Worm (Caenorhabditis elegans) whole organism, young adult: ENCODE measurements around the gene fic-1.

Experiments used
- B0019.2 ChIP-seq: fragments of 200-800 bp; sonication (Bioruptor generic); conservative IDR thresholded peaks from 2 replicates; pipeline ENCODE4 v1.3.6; 2022; ENCODE audit warnings: missing genetic modification reagents, missing genetic modification characterization, missing compliant biosample characterization
- B0035.1 ChIP-seq: sonication (generic microtip); optimal IDR thresholded peaks from 2 replicates; lab custom pipeline; 2016; ENCODE audit warnings: missing genetic modification characterization, mild to moderate bottlenecking, missing compliant biosample characterization, missing genotype, missing genetic modification reagents
- B0261.1 ChIP-seq: sonication (generic microtip); optimal IDR thresholded peaks from 2 replicates; lab custom pipeline; 2016; ENCODE audit warnings: mild to moderate bottlenecking, missing genetic modification characterization, moderate library complexity, missing compliant biosample characterization
- F23B12.7 ChIP-seq: sonication (generic microtip); optimal IDR thresholded peaks from 2 replicates; lab custom pipeline; 2017; ENCODE audit warnings: missing genetic modification characterization, mild to moderate bottlenecking, missing compliant biosample characterization, antibody characterized with exemption, moderate library complexity; ENCODE audit not compliant: insufficient read depth
- F33H1.4 ChIP-seq: fragments of 200-800 bp; sonication (Bioruptor generic); IDR thresholded peaks from 2 replicates; pipeline ENCODE4 v1.3.6; 2022; ENCODE audit warnings: missing genetic modification reagents, missing genetic modification characterization, missing compliant biosample characterization
- F37B4.10 ChIP-seq: fragments of 200-800 bp; sonication (Bioruptor generic); IDR thresholded peaks from 2 replicates; pipeline ENCODE4 v1.3.6; 2022; ENCODE audit warnings: missing genetic modification characterization, missing compliant biosample characterization
- F39B2.1 ChIP-seq: fragments of 200-800 bp; sonication (Bioruptor generic); IDR thresholded peaks from 2 replicates; pipeline ENCODE4 v1.3.6; 2022; ENCODE audit warnings: missing genetic modification reagents, missing genetic modification characterization, missing compliant biosample characterization
- F57C9.4 ChIP-seq: sonication (generic microtip); optimal IDR thresholded peaks from 2 replicates; lab custom pipeline; 2017; ENCODE audit warnings: mild to moderate bottlenecking, missing genetic modification characterization, missing compliant biosample characterization
- T07F8.4 ChIP-seq: sonication (generic microtip); optimal IDR thresholded peaks from 2 replicates; lab custom pipeline; 2016; ENCODE audit warnings: mild to moderate bottlenecking, missing genetic modification characterization, moderate library complexity, missing compliant biosample characterization
- Y53F4B.3 ChIP-seq: fragments of 200-800 bp; sonication (Bioruptor generic); IDR thresholded peaks from 2 replicates; pipeline ENCODE4 v1.3.6; 2022; ENCODE audit warnings: missing genetic modification reagents, missing genetic modification characterization, missing compliant biosample characterization
- Y53G8AR.9 ChIP-seq: fragments of 200-800 bp; sonication (Bioruptor generic); conservative IDR thresholded peaks from 2 replicates; pipeline ENCODE4 v1.3.6; 2022; ENCODE audit warnings: missing genetic modification reagents, missing genetic modification characterization, missing compliant biosample characterization
- Y79H2A.3 ChIP-seq: fragments of 200-800 bp; sonication (Bioruptor generic); conservative IDR thresholded peaks from 2 replicates; pipeline ENCODE4 v1.3.6; 2022; ENCODE audit warnings: missing genetic modification reagents, missing genetic modification characterization, missing compliant biosample characterization
- attf-5 ChIP-seq: fragments of 200-800 bp; sonication (Bioruptor generic); optimal IDR thresholded peaks from 2 replicates; lab custom pipeline; 2018; ENCODE audit warnings: mild to moderate bottlenecking, missing genetic modification characterization, missing compliant biosample characterization
- attf-6 ChIP-seq: fragments of 200-800 bp; sonication (Bioruptor generic); IDR thresholded peaks from 2 replicates; pipeline ENCODE4 v1.3.6; 2022; ENCODE audit warnings: missing genetic modification reagents, missing genetic modification characterization, missing compliant biosample characterization
- bed-1 ChIP-seq: fragments of 200-800 bp; sonication (Bioruptor generic); IDR thresholded peaks from 2 replicates; pipeline ENCODE4 v1.3.6; 2022; ENCODE audit warnings: missing genetic modification reagents, missing genetic modification characterization, missing compliant biosample characterization
- cebp-1 ChIP-seq, 2 experiments: fragments of 200-800 bp in 1 of 2; sonication (Bioruptor generic) in 1 of 2; sonication (generic microtip) in 1 of 2; IDR thresholded peaks in 1 of 2; optimal IDR thresholded peaks in 1 of 2; 2 replicates each; pipeline versions ENCODE4 v1.3.6 to Lab custom; 2017 to 2022; ENCODE audit warnings: missing compliant biosample characterization in 2 of 2, missing genetic modification characterization in 2 of 2, mild to moderate bottlenecking in 1 of 2, missing genetic modification reagents in 1 of 2, moderate library complexity in 1 of 2
- ceh-100 ChIP-seq: fragments of 200-800 bp; sonication (Bioruptor generic); IDR thresholded peaks from 2 replicates; pipeline ENCODE4 v1.3.6; 2022; ENCODE audit warnings: missing genetic modification reagents, missing genetic modification characterization, missing compliant biosample characterization
- ceh-27 ChIP-seq: fragments of 200-800 bp; sonication (Bioruptor generic); optimal IDR thresholded peaks from 2 replicates; lab custom pipeline; 2018; ENCODE audit warnings: mild to moderate bottlenecking, missing genetic modification characterization, moderate library complexity, missing compliant biosample characterization
- ceh-91 ChIP-seq: fragments of 200-800 bp; sonication (Bioruptor generic); IDR thresholded peaks from 2 replicates; pipeline ENCODE4 v1.3.6; 2022; ENCODE audit warnings: missing genetic modification reagents, missing genetic modification characterization, missing compliant biosample characterization
- chd-7 ChIP-seq: sonication (generic microtip); optimal IDR thresholded peaks from 2 replicates; lab custom pipeline; 2016; ENCODE audit warnings: mild to moderate bottlenecking, missing genetic modification characterization, moderate library complexity, missing compliant biosample characterization
- dox-1 ChIP-seq: fragments of 200-800 bp; sonication (Bioruptor generic); IDR thresholded peaks from 2 replicates; pipeline ENCODE4 v1.3.6; 2022; ENCODE audit warnings: missing genetic modification reagents, missing genetic modification characterization, missing compliant biosample characterization
- dpl-1 ChIP-seq: fragments of 150-350 bp; optimal IDR thresholded peaks from 2 replicates; lab custom pipeline; 2014; ENCODE audit warnings: missing biosample characterization, missing genetic modification reagents, missing genetic modification characterization
- egrh-3 ChIP-seq: fragments of 200-800 bp; sonication (Bioruptor generic); IDR thresholded peaks from 2 replicates; pipeline ENCODE4 v1.3.6; 2022; ENCODE audit warnings: missing genetic modification reagents, missing genetic modification characterization, missing compliant biosample characterization
- him-1 ChIP-seq: sonication (generic microtip); optimal IDR thresholded peaks from 2 replicates; lab custom pipeline; 2016; ENCODE audit warnings: missing genotype, missing genetic modification reagents, missing genetic modification characterization, missing compliant biosample characterization
- hmg-20 ChIP-seq: fragments of 200-800 bp; sonication (Bioruptor generic); IDR thresholded peaks from 2 replicates; pipeline ENCODE4 v1.3.6; 2022; ENCODE audit warnings: missing genetic modification reagents, missing genetic modification characterization, missing compliant biosample characterization
- lag-1 ChIP-seq: fragments of 200-800 bp; sonication (Bioruptor generic); IDR thresholded peaks from 2 replicates; pipeline ENCODE4 v1.3.6; 2022; ENCODE audit warnings: missing genetic modification reagents, missing genetic modification characterization, missing compliant biosample characterization
- lin-26 ChIP-seq: fragments of 200-800 bp; sonication (Bioruptor generic); IDR thresholded peaks from 2 replicates; pipeline ENCODE4 v1.3.6; 2022; ENCODE audit warnings: missing genetic modification reagents, missing genetic modification characterization, missing compliant biosample characterization
- lin-35 ChIP-seq, 3 experiments: fragments of 150-350 bp in 2 of 3; sonication (generic microtip) in 1 of 3; optimal IDR thresholded peaks; 2 replicates each; lab custom pipeline; 2014 to 2018; ENCODE audit warnings: missing biosample characterization in 3 of 3, missing genetic modification characterization in 3 of 3, missing genetic modification reagents in 3 of 3
- lin-40 ChIP-seq: sonication (generic microtip); optimal IDR thresholded peaks from 2 replicates; lab custom pipeline; 2016; ENCODE audit warnings: missing genetic modification characterization, mild to moderate bottlenecking, missing compliant biosample characterization, missing genotype, missing genetic modification reagents
- lin-54 ChIP-seq: fragments of 200-800 bp; sonication (Bioruptor generic); optimal IDR thresholded peaks from 2 replicates; lab custom pipeline; 2018; ENCODE audit warnings: mild to moderate bottlenecking, missing genetic modification characterization, missing compliant biosample characterization
- lir-1 ChIP-seq: fragments of 200-800 bp; sonication (Bioruptor generic); conservative IDR thresholded peaks from 2 replicates; pipeline ENCODE4 v1.3.6; 2022; ENCODE audit warnings: missing genetic modification reagents, missing genetic modification characterization, missing compliant biosample characterization
- lsl-1 ChIP-seq: fragments of 200-800 bp; sonication (Bioruptor generic); optimal IDR thresholded peaks from 2 replicates; lab custom pipeline; 2018; ENCODE audit warnings: mild to moderate bottlenecking, missing genetic modification characterization, moderate library complexity, missing compliant biosample characterization
- madf-8 ChIP-seq: fragments of 200-800 bp; sonication (Bioruptor generic); conservative IDR thresholded peaks from 2 replicates; pipeline ENCODE4 v1.3.6; 2022; ENCODE audit warnings: missing genetic modification reagents, missing genetic modification characterization, missing compliant biosample characterization
- nfya-1 ChIP-seq: sonication (generic microtip); optimal IDR thresholded peaks from 2 replicates; lab custom pipeline; 2017; ENCODE audit warnings: antibody characterized with exemption, missing compliant biosample characterization, missing genetic modification characterization, borderline replicate concordance; ENCODE audit not compliant: insufficient read depth
- nfyb-1 ChIP-seq: fragments of 200-800 bp; sonication (Bioruptor generic); IDR thresholded peaks from 2 replicates; pipeline ENCODE4 v1.3.6; 2022; ENCODE audit warnings: missing genetic modification reagents, missing genetic modification characterization, missing compliant biosample characterization
- nhr-80 ChIP-seq: sonication (generic microtip); optimal IDR thresholded peaks from 2 replicates; lab custom pipeline; 2016; ENCODE audit warnings: missing genetic modification characterization, missing compliant biosample characterization
- nhr-90 ChIP-seq: sonication (generic microtip); optimal IDR thresholded peaks from 2 replicates; lab custom pipeline; 2016; ENCODE audit warnings: missing genotype, mild to moderate bottlenecking, missing genetic modification characterization, missing compliant biosample characterization
- sdz-38 ChIP-seq: sonication (generic microtip); optimal IDR thresholded peaks from 2 replicates; lab custom pipeline; 2016; ENCODE audit warnings: missing genotype, missing genetic modification characterization, missing compliant biosample characterization
- snpc-1.3 ChIP-seq: sonication (generic microtip); optimal IDR thresholded peaks from 2 replicates; lab custom pipeline; 2017; ENCODE audit warnings: missing genetic modification characterization, mild to moderate bottlenecking, missing compliant biosample characterization, antibody characterized with exemption, moderate library complexity, missing genotype, missing genetic modification reagents; ENCODE audit not compliant: insufficient read depth
- unc-130 ChIP-seq: sonication (generic microtip); optimal IDR thresholded peaks from 2 replicates; lab custom pipeline; 2016; ENCODE audit warnings: missing genetic modification reagents, missing genetic modification characterization, missing compliant biosample characterization
- zfh-2 ChIP-seq: fragments of 200-800 bp; sonication (Bioruptor generic); conservative IDR thresholded peaks from 2 replicates; pipeline ENCODE4 v1.3.6; 2022; ENCODE audit warnings: missing genetic modification reagents, missing genetic modification characterization, missing compliant biosample characterization
- zim-3 ChIP-seq: sonication (generic microtip); optimal IDR thresholded peaks from 2 replicates; lab custom pipeline; 2017; ENCODE audit warnings: mild to moderate bottlenecking, missing genetic modification characterization, moderate library complexity, missing compliant biosample characterization
- ztf-25 ChIP-seq: fragments of 200-800 bp; sonication (Bioruptor generic); IDR thresholded peaks from 2 replicates; pipeline ENCODE4 v1.3.6; 2022; ENCODE audit warnings: missing genetic modification reagents, missing genetic modification characterization, missing compliant biosample characterization
- ztf-6 ChIP-seq: fragments of 200-800 bp; sonication (Bioruptor generic); IDR thresholded peaks from 2 replicates; pipeline ENCODE4 v1.3.6; 2022; ENCODE audit warnings: missing genetic modification reagents, missing genetic modification characterization, missing compliant biosample characterization

fic-1 gene

DNA sequence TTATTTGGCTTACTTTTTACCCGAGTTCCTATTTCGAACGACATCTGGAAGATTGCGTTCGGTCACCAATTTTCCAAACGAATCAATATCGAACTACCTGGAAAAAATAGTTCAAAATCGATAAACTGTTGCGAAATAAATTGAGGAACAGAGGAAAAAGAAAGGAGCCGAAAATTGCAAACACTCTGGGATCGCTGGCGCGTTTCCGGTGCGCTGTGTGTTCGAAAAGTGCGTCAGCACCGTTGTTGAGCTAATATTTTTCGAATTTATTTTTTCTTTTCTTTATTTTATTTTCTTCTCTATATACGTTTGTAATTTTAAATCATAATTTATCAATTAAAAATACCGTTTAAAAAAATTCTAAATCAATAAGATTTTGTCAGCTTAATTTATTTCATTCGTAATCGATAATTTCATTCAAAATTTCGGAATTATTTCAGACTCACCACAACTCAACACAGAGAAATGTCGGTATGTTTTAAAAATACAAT, 4.1 kb upstream of the fic-1 start, which contains the start of the genes dnc-1 and lsm-7 (continued):
- TF ChIP-seq B0261.1 (tag; lab: Kevin White, UChicago): no peak
- TF ChIP-seq dpl-1 (GFP tag; lab: Kevin White, UChicago): peak; percentile 56
- peak; percentile 77 for TF ChIP-seq lin-54 (GFP tag; lab: Kevin White, UChicago)
- TF ChIP-seq nfya-1 (tag; lab: Kevin White, UChicago): no peak
- TF ChIP-seq B0035.1 (tag; lab: Kevin White, UChicago): no peak
- no peak for TF ChIP-seq sdz-38 (tag; lab: Kevin White, UChicago)
- TF ChIP-seq lsl-1 (GFP tag; lab: Kevin White, UChicago): peak; percentile 51
- TF ChIP-seq cebp-1 (GFP tag; IDR thresholded peaks at IDR 0.05; lab: Robert Waterston, UW): peak; percentile 93
- TF ChIP-seq cebp-1 (tag; optimal IDR thresholded peaks at IDR 0.05; lab: Kevin White, UChicago): peak; percentile 99
- peak; percentile 58; the same call in 1 of the 2 replicates for TF ChIP-seq zfh-2
- TF ChIP-seq nhr-80 (tag; lab: Kevin White, UChicago): peak; percentile 67
- TF ChIP-seq ceh-27 (GFP tag; lab: Kevin White, UChicago): peak; percentile 3
- peak; percentile 67 for TF ChIP-seq Y53G8AR.9 (GFP tag; lab: Robert Waterston, UW)
- 0 out of 2 replicates have a peak, but pooled peaks have one; percentile 6 for TF ChIP-seq B0019.2 (GFP tag; lab: Robert Waterston, UW)
- no peak for TF ChIP-seq ztf-6 (GFP tag; lab: Robert Waterston, UW)
- TF ChIP-seq lin-40 (tag; lab: Kevin White, UChicago): peak; percentile 26
- no peak for TF ChIP-seq hmg-20 (GFP tag; lab: Robert Waterston, UW)
- peak; percentile 80 for TF ChIP-seq F23B12.7 (tag; lab: Kevin White, UChicago)
- TF ChIP-seq F33H1.4 (GFP tag; lab: Robert Waterston, UW): peak; percentile 39
- no peak for TF ChIP-seq F57C9.4 (tag; lab: Kevin White, UChicago)

DNA sequence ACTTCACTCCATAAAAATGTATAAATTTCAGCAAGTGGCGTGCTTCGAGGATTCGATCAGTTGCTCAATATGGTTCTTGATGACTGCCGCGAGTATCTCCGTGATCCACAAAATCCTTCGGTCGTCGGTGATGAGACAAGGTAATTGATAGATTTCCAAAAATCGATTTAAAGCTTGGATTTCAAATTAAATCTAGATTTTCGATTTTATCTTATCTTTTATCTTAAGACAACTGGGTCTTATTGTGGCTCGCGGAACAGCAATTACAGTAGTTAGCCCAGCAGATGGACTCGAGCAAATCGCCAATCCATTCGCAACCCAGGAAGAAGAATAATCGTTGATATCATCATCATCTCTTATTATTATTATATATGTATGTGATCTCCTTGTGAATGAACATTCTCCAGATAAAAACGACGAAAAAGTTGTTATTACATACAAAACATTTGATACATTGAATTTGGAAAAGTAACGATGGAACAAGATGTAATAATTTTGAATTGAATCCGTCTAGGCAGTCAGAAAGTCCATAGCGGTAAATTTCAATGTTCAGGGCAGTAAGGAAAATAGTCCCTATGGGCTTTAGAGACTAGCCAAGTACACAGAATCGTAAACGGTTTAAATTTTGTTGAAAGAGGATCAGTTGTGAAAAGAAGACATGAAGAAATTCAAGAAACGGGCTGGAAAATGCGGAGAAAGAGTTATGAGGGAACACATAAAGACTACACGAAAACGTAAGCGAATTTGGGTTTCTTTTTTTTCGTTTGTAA, 3.3 kb upstream of the fic-1 start:
- TF ChIP-seq attf-6 (GFP tag; lab: Robert Waterston, UW) (no peak), dox-1 (peak; percentile 21; the same call in 1 of the 2 replicates), lir-1 (GFP tag; lab: Robert Waterston, UW) (no peak), lin-54 (GFP tag; lab: Kevin White, UChicago) (no peak), snpc-1.3 (tag; lab: Kevin White, UChicago) (no peak), F37B4.10 (GFP tag; lab: Robert Waterston, UW) (no peak), zim-3 (tag; lab: Kevin White, UChicago) (peak; percentile 81), chd-7 (tag; lab: Kevin White, UChicago) (peak; percentile 83), him-1 (tag; lab: Kevin White, UChicago) (no peak), lin-26 (no peak), ztf-25 (GFP tag; lab: Robert Waterston, UW) (no peak), ceh-91 (GFP tag; lab: Robert Waterston, UW) (no peak), bed-1 (GFP tag; lab: Robert Waterston, UW) (0 out of 2 replicates have a peak, but pooled peaks have one; percentile 19), madf-8 (GFP tag; lab: Robert Waterston, UW) (no peak), egrh-3 (GFP tag; lab: Robert Waterston, UW) (no peak), T07F8.4 (tag; lab: Kevin White, UChicago) (no peak), F39B2.1 (GFP tag; lab: Robert Waterston, UW) (no peak), lin-35 (GFP tag; optimal IDR thresholded peaks at IDR 0.05; lab: Kevin White, UChicago) (peak in 1 of 3 experiments; percentile 39), Y53F4B.3 (GFP tag; lab: Robert Waterston, UW) (no peak), nhr-90 (tag; lab: Kevin White, UChicago) (no peak), nfyb-1 (peak; percentile 81), Y79H2A.3 (peak; percentile 65), unc-130 (GFP tag; lab: Kevin White, UChicago) (peak; percentile 14), attf-5 (GFP tag; lab: Kevin White, UChicago) (peak; percentile 32), lag-1 (GFP tag; lab: Robert Waterston, UW) (0 out of 2 replicates have a peak, but pooled peaks have one; percentile 57), ceh-100 (GFP tag; lab: Robert Waterston, UW) (peak; percentile 43; the same call in 1 of the 2 replicates), B0035.1 (tag; lab: Kevin White, UChicago) (peak; percentile 33)
